Worm (Caenorhabditis elegans) whole organism, L2 larva: ENCODE data around the gene crn-6.

Experiments
- lin-39 ChIP-seq: fragments of 150-350 bp; optimal IDR thresholded peaks from 2 replicates; lab custom pipeline; 2014; ENCODE audit warnings: missing biosample characterization, missing genetic modification reagents, missing genetic modification characterization
- mab-5 ChIP-seq: fragments of 150-350 bp; optimal IDR thresholded peaks from 2 replicates; lab custom pipeline; 2014; ENCODE audit warnings: missing biosample characterization, missing genetic modification characterization
- nhr-10 ChIP-seq: sonication (generic microtip); optimal IDR thresholded peaks from 2 replicates; lab custom pipeline; 2017; ENCODE audit warnings: missing biosample characterization, missing genetic modification characterization
- nhr-11 ChIP-seq: fragments of 150-350 bp; optimal IDR thresholded peaks from 2 replicates; lab custom pipeline; 2014; ENCODE audit warnings: missing biosample characterization, missing genetic modification characterization
- nhr-25 ChIP-seq: fragments of 150-350 bp; sonication (generic microtip); optimal IDR thresholded peaks from 3 replicates; lab custom pipeline; 2014; ENCODE audit warnings: missing biosample characterization, missing genetic modification characterization
- unc-39 ChIP-seq: fragments of 150-350 bp; optimal IDR thresholded peaks from 2 replicates; lab custom pipeline; 2014; ENCODE audit warnings: missing biosample characterization, missing genetic modification characterization
- unc-55 ChIP-seq: fragments of 150-350 bp; sonication (generic microtip); optimal IDR thresholded peaks from 3 replicates; lab custom pipeline; 2014; ENCODE audit warnings: missing biosample characterization, missing genetic modification reagents, missing genetic modification characterization
- unc-62 ChIP-seq: fragments of 150-350 bp; optimal IDR thresholded peaks from 2 replicates; lab custom pipeline; 2014; ENCODE audit warnings: missing biosample characterization, missing genetic modification reagents, missing genetic modification characterization

- no peak for TF ChIP-seq lin-39 (tag; lab: Kevin White, UChicago)
- TF ChIP-seq unc-55, result no peak
- no peak for TF ChIP-seq unc-39 (tag; lab: Kevin White, UChicago)
- no peak for TF ChIP-seq mab-5 (tag; lab: Kevin White, UChicago)
- no peak for TF ChIP-seq nhr-25
- no peak for TF ChIP-seq nhr-10 (tag; lab: Kevin White, UChicago)
- TF ChIP-seq nhr-11, result no peak
- no peak for TF ChIP-seq unc-62
Measured at ce11 chrIII:9326528-9326927, 40.5 kb upstream of the crn-6 start.
